Worm (Caenorhabditis elegans) whole organism, mixed stage, embryonic: Measurements from ENCODE around the gene srh-265.

Experiments used
- ces-1 ChIP-seq: fragments of 150-350 bp; optimal IDR thresholded peaks from 2 replicates; lab custom pipeline; 2014; ENCODE audit warnings: missing biosample characterization, missing genetic modification reagents, missing genetic modification characterization
- mab-5 ChIP-seq: fragments of 150-350 bp; optimal IDR thresholded peaks from 2 replicates; lab custom pipeline; 2014; ENCODE audit warnings: missing biosample characterization, missing genetic modification characterization
- mep-1 ChIP-seq: fragments of 150-350 bp; optimal IDR thresholded peaks from 2 replicates; lab custom pipeline; 2017; ENCODE audit warnings: missing biosample characterization, missing genetic modification reagents, missing genetic modification characterization, inconsistent platforms
- mls-2 ChIP-seq: sonication (generic microtip); optimal IDR thresholded peaks from 2 replicates; lab custom pipeline; 2016; ENCODE audit warnings: mild to moderate bottlenecking, missing genetic modification characterization, moderate library complexity, missing compliant biosample characterization
- nhr-12 ChIP-seq: fragments of 150-350 bp; optimal IDR thresholded peaks from 2 replicates; lab custom pipeline; 2014; ENCODE audit warnings: missing biosample characterization, missing genetic modification characterization
- nhr-237 ChIP-seq: fragments of 150-350 bp; optimal IDR thresholded peaks from 2 replicates; lab custom pipeline; 2014; ENCODE audit warnings: missing biosample characterization, missing genetic modification characterization
- nhr-76 ChIP-seq: sonication (generic microtip); optimal IDR thresholded peaks from 2 replicates; lab custom pipeline; 2017; ENCODE audit warnings: missing biosample characterization, missing genetic modification characterization
- pha-4 ChIP-seq: fragments of 150-350 bp; optimal IDR thresholded peaks from 2 replicates; lab custom pipeline; 2018; ENCODE audit warnings: missing biosample characterization, missing genetic modification reagents, missing genetic modification characterization
- snpc-4 ChIP-seq: fragments of 150-350 bp; optimal IDR thresholded peaks from 2 replicates; lab custom pipeline; 2014; ENCODE audit warnings: missing biosample characterization, missing genetic modification characterization

ce11 chrV:15454322-15454721 lies 38.3 kb downstream of the srh-265 start:
- no peak for TF ChIP-seq nhr-237
- no peak for TF ChIP-seq nhr-12 (tag; lab: Kevin White, UChicago)
- no peak for TF ChIP-seq mls-2 (tag; lab: Kevin White, UChicago)
- TF ChIP-seq pha-4 (tag; lab: Kevin White, UChicago), result no peak
- TF ChIP-seq mep-1, result no peak
- TF ChIP-seq ces-1 (GFP tag; lab: Kevin White, UChicago), result no peak
- no peak for TF ChIP-seq nhr-76
- TF ChIP-seq mab-5 (tag; lab: Kevin White, UChicago), result no peak
- no peak for TF ChIP-seq snpc-4 (tag; lab: Kevin White, UChicago)
